Worm (Caenorhabditis elegans): Measurements from ENCODE around the gene idpp-1.

idpp-1 gene

DNA sequence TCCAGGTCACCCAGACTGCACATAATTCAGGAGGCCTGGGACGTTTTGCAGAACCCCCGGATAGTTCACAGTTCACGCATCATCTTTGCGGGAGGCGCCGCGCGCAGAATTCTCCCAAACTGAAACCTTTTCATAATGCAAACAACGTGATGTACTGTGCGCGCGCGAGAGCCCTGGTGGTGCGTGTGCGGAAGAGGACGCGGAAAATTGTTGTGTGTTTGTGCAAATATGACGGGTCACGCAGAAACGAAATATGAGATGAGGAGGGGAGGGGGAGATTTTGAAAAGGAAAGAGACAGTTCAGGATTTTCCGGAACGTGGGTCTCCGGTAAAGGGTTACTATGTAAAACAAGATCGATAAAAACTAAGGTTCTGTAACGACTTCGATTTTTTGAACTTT, 30.4 kb upstream of the idpp-1 start:
- TF ChIP-seq nhr-71 (tag; optimal IDR thresholded peaks at IDR 0.05) (no peak), sptf-1 (tag; optimal IDR thresholded peaks at IDR 0.05) (no peak), nhr-84 (tag; optimal IDR thresholded peaks at IDR 0.05) (no peak), lin-15B (tag; optimal IDR thresholded peaks at IDR 0.05) (no peak), unc-86 (tag; optimal IDR thresholded peaks at IDR 0.05) (no peak), pag-3 (tag; optimal IDR thresholded peaks at IDR 0.05; ENCODE audit: borderline replicate concordance, insufficient read depth) (no peak), F16B12.6 (tag; optimal IDR thresholded peaks at IDR 0.05) (no peak), zip-4 (GFP tag; optimal IDR thresholded peaks at IDR 0.05) (no peak), nhr-11 (tag; optimal IDR thresholded peaks at IDR 0.05) (no peak), mab-9 (GFP tag; IDR thresholded peaks at IDR 0.05) (no peak), C04F5.9 (tag; optimal IDR thresholded peaks at IDR 0.05) (no peak), nhr-90 (tag; optimal IDR thresholded peaks at IDR 0.05; ENCODE audit: poor library complexity) (no peak), pax-3 (tag; optimal IDR thresholded peaks at IDR 0.05) (no peak), nhr-77 (tag; optimal IDR thresholded peaks at IDR 0.05) (no peak), unc-130 (tag; optimal IDR thresholded peaks at IDR 0.05) (no peak), snpc-4 (tag; optimal IDR thresholded peaks at IDR 0.05) (no peak), blmp-1 (tag; optimal IDR thresholded peaks at IDR 0.05) (no peak), nhr-47 (tag; optimal IDR thresholded peaks at IDR 0.05) (no peak)

DNA sequence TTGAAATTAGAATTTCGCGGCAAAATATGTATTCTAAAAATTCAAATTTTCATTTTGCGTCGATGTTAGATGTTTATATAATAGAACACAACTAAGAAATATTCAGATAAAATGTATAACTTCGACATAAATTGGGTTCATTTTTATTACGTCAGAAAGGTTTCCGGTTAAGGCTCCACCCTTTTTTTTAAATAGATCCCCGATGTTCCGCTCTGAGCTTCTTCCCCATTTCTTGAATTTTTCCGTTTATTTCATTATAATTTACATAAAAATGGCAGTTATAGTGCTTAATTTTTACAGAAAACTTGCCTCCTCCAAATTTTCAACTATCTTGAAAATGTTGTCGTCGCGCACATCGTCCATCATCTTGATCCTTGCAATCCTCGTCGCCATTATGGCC, 15.7 kb upstream of the idpp-1 start, which contains the start of gene flp-24:
Gene flp-24, plus strand, starts transcription at position 301 of the 400 bp plus-strand sequence.
- TF ChIP-seq unc-98 (GFP tag; IDR thresholded peaks at IDR 0.05) (no peak), nhr-12 (tag; optimal IDR thresholded peaks at IDR 0.05) (no peak), snu-23 (GFP tag; optimal IDR thresholded peaks at IDR 0.05) (no peak), unc-130 (tag; optimal IDR thresholded peaks at IDR 0.05) (no peak), mef-2 (tag; optimal IDR thresholded peaks at IDR 0.05) (no peak), zag-1 (tag; optimal IDR thresholded peaks at IDR 0.05) (no peak), tlp-1 (tag; optimal IDR thresholded peaks at IDR 0.05) (no peak), ceh-63 (GFP tag; optimal IDR thresholded peaks at IDR 0.05) (no peak), lin-13 (GFP tag; optimal IDR thresholded peaks at IDR 0.05) (no peak), unc-86 (tag; optimal IDR thresholded peaks at IDR 0.05) (no peak), isw-1 (GFP tag; IDR thresholded peaks at IDR 0.05) (no peak), alr-1 (tag; optimal IDR thresholded peaks at IDR 0.05; ENCODE audit: borderline replicate concordance) (no peak), hlh-4 (tag; optimal IDR thresholded peaks at IDR 0.05) (no peak), grh-1 (GFP tag; IDR thresholded peaks at IDR 0.05) (no peak), ztf-4 (tag; optimal IDR thresholded peaks at IDR 0.05) (no peak), nhr-47 (tag; optimal IDR thresholded peaks at IDR 0.05) (no peak), lin-15B (tag; optimal IDR thresholded peaks at IDR 0.05) (no peak)

- TF ChIP-seq fkh-4 (tag; optimal IDR thresholded peaks at IDR 0.05; ENCODE audit: borderline replicate concordance) (no peak), nhr-85 (tag) (peak; percentile 70)
Observed at ce11 chrIII:728074-728473, 12.4 kb upstream of the idpp-1 start.

DNA sequence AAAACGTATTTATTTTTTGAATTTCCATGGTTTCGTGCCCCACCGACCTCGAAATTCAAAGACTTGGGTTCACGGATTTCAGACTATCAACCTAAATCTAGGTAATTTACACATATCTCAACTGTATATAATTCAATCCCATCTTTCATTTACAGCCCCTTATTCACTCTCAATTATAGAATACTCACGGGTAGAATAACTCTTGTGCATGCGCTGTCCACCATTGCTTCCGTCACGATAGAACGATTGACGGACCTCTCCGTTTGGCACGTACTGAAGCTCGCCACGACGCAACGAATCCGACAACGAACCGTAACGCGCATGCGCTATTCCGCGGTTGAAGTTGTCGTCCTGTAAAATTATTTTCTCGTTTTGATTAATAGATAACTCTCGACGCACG, 11.8 kb upstream of the idpp-1 start:
- TF ChIP-seq efl-1 (optimal IDR thresholded peaks at IDR 0.05): no peak
- peak in 1 of 2 experiments; percentile 4 for TF ChIP-seq efl-1 (GFP tag; optimal IDR thresholded peaks at IDR 0.05 in 1 of 2)
- TF ChIP-seq snu-23 (GFP tag; optimal IDR thresholded peaks at IDR 0.05): no peak

- TF ChIP-seq lin-14 (GFP tag; optimal IDR thresholded peaks at IDR 0.05): peak; percentile 17
- peak; percentile 95 for TF ChIP-seq blmp-1 (tag; optimal IDR thresholded peaks at IDR 0.05)
- TF ChIP-seq lin-13 (GFP tag; optimal IDR thresholded peaks at IDR 0.05): no peak
Observed at ce11 chrIII:744459-744858, 4.0 kb downstream of the idpp-1 start.

Measured in whole organism, L1 larva.